Worm (Caenorhabditis elegans) whole organism, L3 larva: ENCODE measurements around the gene lgc-11.
A peak's percentile ranks its signal among the peaks of the same experiment; 100 is the strongest.

Source experiments
- R02D3.7 ChIP-seq: fragments of 150-350 bp; optimal IDR thresholded peaks from 2 replicates; lab custom pipeline; 2014; ENCODE audit warnings: missing biosample characterization, missing genetic modification characterization
- aly-2 ChIP-seq: fragments of 150-350 bp; optimal IDR thresholded peaks from 2 replicates; lab custom pipeline; 2014; ENCODE audit warnings: missing biosample characterization, missing genetic modification characterization
- ama-1 ChIP-seq: fragments of 150-350 bp; optimal IDR thresholded peaks from 2 replicates; lab custom pipeline; 2018
- ceh-16 ChIP-seq: sonication (generic microtip); optimal IDR thresholded peaks from 2 replicates; lab custom pipeline; 2017; ENCODE audit warnings: missing biosample characterization, missing genetic modification characterization
- ceh-82 ChIP-seq: fragments of 150-350 bp; optimal IDR thresholded peaks from 2 replicates; lab custom pipeline; 2014; ENCODE audit warnings: missing biosample characterization, missing genetic modification characterization
- ceh-9 ChIP-seq: sonication (generic microtip); optimal IDR thresholded peaks from 2 replicates; lab custom pipeline; 2018; ENCODE audit warnings: missing biosample characterization, missing genetic modification characterization
- egl-27 ChIP-seq: sonication (generic microtip); optimal IDR thresholded peaks from 4 replicates; lab custom pipeline; 2017; ENCODE audit warnings: missing biosample characterization, missing genetic modification reagents, missing genetic modification characterization
- egl-5 ChIP-seq: fragments of 150-350 bp; optimal IDR thresholded peaks from 2 replicates; lab custom pipeline; 2017; ENCODE audit warnings: missing biosample characterization, missing genetic modification reagents, missing genetic modification characterization, inconsistent platforms
- elt-1 ChIP-seq: fragments of 150-350 bp; optimal IDR thresholded peaks from 2 replicates; lab custom pipeline; 2014; ENCODE audit warnings: missing biosample characterization, missing genetic modification characterization
- elt-2 ChIP-seq: sonication (generic microtip); optimal IDR thresholded peaks from 2 replicates; lab custom pipeline; 2016; ENCODE audit warnings: missing genetic modification reagents, mild to moderate bottlenecking, missing genetic modification characterization, missing compliant biosample characterization
- elt-3 ChIP-seq, 3 experiments: fragments of 150-350 bp in 1 of 3; sonication (generic microtip) in 2 of 3; optimal IDR thresholded peaks; 2 replicates in 2 of 3; 4 replicates in 1 of 3; lab custom pipeline; 2014 to 2017; ENCODE audit warnings: missing biosample characterization in 3 of 3, missing genetic modification characterization in 3 of 3
- fkh-10 ChIP-seq: sonication (generic microtip); optimal IDR thresholded peaks from 2 replicates; lab custom pipeline; 2017; ENCODE audit warnings: missing biosample characterization, missing genetic modification reagents, missing genetic modification characterization
- fkh-2 ChIP-seq: fragments of 150-350 bp; optimal IDR thresholded peaks from 2 replicates; lab custom pipeline; 2014; ENCODE audit warnings: missing biosample characterization, missing genetic modification reagents, missing genetic modification characterization
- fos-1 ChIP-seq: fragments of 150-350 bp; optimal IDR thresholded peaks from 2 replicates; lab custom pipeline; 2014; ENCODE audit warnings: missing biosample characterization, missing genetic modification characterization
- hmg-11 ChIP-seq: sonication (generic microtip); optimal IDR thresholded peaks from 2 replicates; lab custom pipeline; 2016; ENCODE audit warnings: missing genetic modification characterization, missing compliant biosample characterization
- jun-1 ChIP-seq: fragments of 150-350 bp; optimal IDR thresholded peaks from 2 replicates; lab custom pipeline; 2014; ENCODE audit warnings: missing biosample characterization, missing genetic modification reagents, missing genetic modification characterization
- lin-15B ChIP-seq: fragments of 150-350 bp; optimal IDR thresholded peaks from 2 replicates; lab custom pipeline; 2014; ENCODE audit warnings: missing biosample characterization, missing genetic modification characterization
- lin-39 ChIP-seq: fragments of 150-350 bp; optimal IDR thresholded peaks from 2 replicates; lab custom pipeline; 2018; ENCODE audit warnings: missing biosample characterization, missing genetic modification reagents, missing genetic modification characterization
- lsy-12 ChIP-seq: sonication (generic microtip); optimal IDR thresholded peaks from 2 replicates; lab custom pipeline; 2016; ENCODE audit warnings: mild to moderate bottlenecking, missing genetic modification characterization, missing compliant biosample characterization
- mml-1 ChIP-seq: fragments of 150-350 bp; sonication (generic microtip); optimal IDR thresholded peaks from 3 replicates; lab custom pipeline; 2014; ENCODE audit warnings: missing biosample characterization, missing genetic modification characterization
- nfya-1 ChIP-seq: sonication (generic microtip); optimal IDR thresholded peaks from 2 replicates; lab custom pipeline; 2017; ENCODE audit warnings: missing genetic modification characterization, mild to moderate bottlenecking, missing compliant biosample characterization, antibody characterized with exemption, moderate library complexity; ENCODE audit not compliant: insufficient read depth
- nhr-11 ChIP-seq: fragments of 150-350 bp; optimal IDR thresholded peaks from 2 replicates; lab custom pipeline; 2014; ENCODE audit warnings: missing biosample characterization, missing genetic modification characterization
- nhr-12 ChIP-seq: fragments of 150-350 bp; optimal IDR thresholded peaks from 2 replicates; lab custom pipeline; 2014; ENCODE audit warnings: missing biosample characterization, missing genetic modification characterization
- nhr-23 ChIP-seq: fragments of 150-350 bp; optimal IDR thresholded peaks from 2 replicates; lab custom pipeline; 2014; ENCODE audit warnings: missing biosample characterization, missing genetic modification reagents, missing genetic modification characterization
- nhr-237 ChIP-seq: fragments of 150-350 bp; optimal IDR thresholded peaks from 2 replicates; lab custom pipeline; 2014; ENCODE audit warnings: missing biosample characterization, missing genetic modification characterization
- nhr-25 ChIP-seq: sonication (generic microtip); optimal IDR thresholded peaks from 2 replicates; lab custom pipeline; 2017; ENCODE audit warnings: missing biosample characterization, missing genetic modification characterization
- nhr-28 ChIP-seq: fragments of 150-350 bp; optimal IDR thresholded peaks from 2 replicates; lab custom pipeline; 2014; ENCODE audit warnings: missing biosample characterization, missing genetic modification characterization
- nhr-43 ChIP-seq: sonication (generic microtip); optimal IDR thresholded peaks from 2 replicates; lab custom pipeline; 2016; ENCODE audit warnings: mild to moderate bottlenecking, missing genetic modification characterization, missing compliant biosample characterization; ENCODE audit not compliant: poor library complexity, severe bottlenecking
- pqm-1 ChIP-seq: fragments of 150-350 bp; optimal IDR thresholded peaks from 2 replicates; lab custom pipeline; 2017; ENCODE audit warnings: missing biosample characterization, missing genetic modification characterization, inconsistent platforms
- sea-2 ChIP-seq: fragments of 150-350 bp; sonication (generic microtip); optimal IDR thresholded peaks from 4 replicates; lab custom pipeline; 2014; ENCODE audit warnings: missing biosample characterization, missing genetic modification reagents, missing genetic modification characterization
- snpc-4 ChIP-seq: fragments of 150-350 bp; optimal IDR thresholded peaks from 2 replicates; lab custom pipeline; 2014; ENCODE audit warnings: missing biosample characterization, missing genetic modification characterization
- unc-39 ChIP-seq: sonication (generic microtip); optimal IDR thresholded peaks from 4 replicates; lab custom pipeline; 2017; ENCODE audit warnings: missing biosample characterization, missing genetic modification characterization
- unc-62 ChIP-seq: fragments of 150-350 bp; sonication (generic microtip); optimal IDR thresholded peaks from 4 replicates; lab custom pipeline; 2014; ENCODE audit warnings: missing biosample characterization, missing genetic modification reagents, missing genetic modification characterization
- zag-1 ChIP-seq: fragments of 150-350 bp; optimal IDR thresholded peaks from 2 replicates; lab custom pipeline; 2014; ENCODE audit warnings: missing biosample characterization, missing genetic modification characterization

lgc-11 gene

ce11 chrX:7495491-7495890, 10.9 kb downstream of the lgc-11 start, which contains the start of gene try-14:
Gene try-14 (minus strand): TSS chrX:7495591.
- TF ChIP-seq R02D3.7 (tag; lab: Kevin White, UChicago) (no peak), egl-27 (tag; lab: Kevin White, UChicago) (no peak), ceh-82 (tag; lab: Kevin White, UChicago) (no peak), nfya-1 (no peak), nhr-12 (tag; lab: Kevin White, UChicago) (no peak), sea-2 (GFP tag; lab: Kevin White, UChicago) (no peak), elt-3 (tag; optimal IDR thresholded peaks at IDR 0.05; lab: Kevin White, UChicago) (no peak), nhr-28 (no peak)

ce11 chrX:7493020-7493419, 13.4 kb downstream of the lgc-11 start, which contains the start of gene F48E3.2:
Gene F48E3.2 (minus strand): TSS chrX:7493120.
- TF ChIP-seq lin-15B (tag; lab: Kevin White, UChicago) (no peak), elt-3 (tag; optimal IDR thresholded peaks at IDR 0.05; lab: Kevin White, UChicago) (no peak), lin-39 (tag; lab: Kevin White, UChicago) (no peak), ceh-9 (tag; lab: Kevin White, UChicago) (no peak)

ce11 chrX:7491521-7491920, 14.9 kb downstream of the lgc-11 start:
- TF ChIP-seq ama-1 (lab: Kevin White, UChicago) (no peak), egl-5 (tag; lab: Kevin White, UChicago) (peak; percentile 44), lin-39 (tag; lab: Kevin White, UChicago) (peak; percentile 28), egl-27 (tag; lab: Kevin White, UChicago) (no peak), elt-3 (tag; optimal IDR thresholded peaks at IDR 0.05; lab: Kevin White, UChicago) (no peak), ceh-9 (tag; lab: Kevin White, UChicago) (no peak)

- TF ChIP-seq nfya-1 (peak; percentile 50), lin-39 (tag; lab: Kevin White, UChicago) (peak; percentile 46), nhr-25 (tag; lab: Kevin White, UChicago) (peak; percentile 56), egl-5 (tag; lab: Kevin White, UChicago) (peak; percentile 37), hmg-11 (peak; percentile 6), nhr-23 (tag; lab: Kevin White, UChicago) (peak; percentile 55), pqm-1 (tag; lab: Kevin White, UChicago) (no peak), elt-1 (tag; lab: Kevin White, UChicago) (peak; percentile 89), mml-1 (tag; lab: Kevin White, UChicago) (no peak)
Observed at ce11 chrX:7485748-7486147, 20.7 kb downstream of the lgc-11 start, which contains the start of gene gly-12. Gene gly-12 (plus strand): TSS chrX:7485864.

ce11 chrX:7480756-7481155, 25.7 kb downstream of the lgc-11 start, which contains the start of gene F48E3.9:
Gene F48E3.9 (plus strand): TSS chrX:7481056.
- TF ChIP-seq unc-62 (GFP tag; lab: Kevin White, UChicago) (no peak), jun-1 (tag; lab: Kevin White, UChicago) (no peak), hmg-11 (no peak), nhr-43 (tag; lab: Kevin White, UChicago) (no peak), zag-1 (tag; lab: Kevin White, UChicago) (no peak), nhr-237 (tag; lab: Kevin White, UChicago) (no peak), unc-39 (no peak), R02D3.7 (tag; lab: Kevin White, UChicago) (no peak), fkh-10 (GFP tag; lab: Kevin White, UChicago) (no peak), sea-2 (GFP tag; lab: Kevin White, UChicago) (no peak), nhr-28 (no peak), snpc-4 (tag; lab: Kevin White, UChicago) (no peak), elt-2 (tag; lab: Kevin White, UChicago) (no peak), nhr-11 (tag; lab: Kevin White, UChicago) (no peak), lsy-12 (tag; lab: Kevin White, UChicago) (no peak)

- no peak for TF ChIP-seq sea-2 (GFP tag; lab: Kevin White, UChicago)
- TF ChIP-seq fkh-2 (tag; lab: Kevin White, UChicago): no peak
- no peak for TF ChIP-seq elt-3 (tag; optimal IDR thresholded peaks at IDR 0.05; lab: Kevin White, UChicago)
- TF ChIP-seq mml-1 (tag; lab: Kevin White, UChicago): no peak
- TF ChIP-seq ama-1 (lab: Kevin White, UChicago): no peak
- no peak for TF ChIP-seq snpc-4 (tag; lab: Kevin White, UChicago)
- TF ChIP-seq aly-2: no peak
- TF ChIP-seq ceh-82 (tag; lab: Kevin White, UChicago): no peak
- no peak for TF ChIP-seq hmg-11
- no peak for TF ChIP-seq ceh-16 (tag; lab: Kevin White, UChicago)
- no peak for TF ChIP-seq fos-1
- TF ChIP-seq jun-1 (tag; lab: Kevin White, UChicago): no peak
Observed at ce11 chrX:7478948-7479347, 27.5 kb downstream of the lgc-11 start, which contains the start of gene mek-1. Gene mek-1 (plus strand): TSS chrX:7479248.
